Worm (Caenorhabditis elegans) whole organism, L4 larva: ENCODE measurements around the gene bath-42.

Experiments used
- F49E8.2 ChIP-seq: sonication (generic microtip); optimal IDR thresholded peaks from 2 replicates; lab custom pipeline; 2016; ENCODE audit warnings: missing compliant biosample characterization, mild to moderate bottlenecking, missing genetic modification characterization, borderline replicate concordance
- aha-1 ChIP-seq: fragments of 150-350 bp; peaks from one replicate; lab custom pipeline; 2014; ENCODE audit warnings: missing biosample characterization, missing genetic modification characterization
- ama-1 ChIP-seq: fragments of 150-350 bp; optimal IDR thresholded peaks from 2 replicates; lab custom pipeline; 2014; ENCODE audit warnings: inconsistent platforms, mixed read lengths
- attf-4 ChIP-seq: sonication (generic microtip); optimal IDR thresholded peaks from 3 replicates; lab custom pipeline; 2017; ENCODE audit warnings: missing biosample characterization, missing genetic modification characterization
- ceh-20 ChIP-seq: fragments of 200-800 bp; sonication (Bioruptor generic); IDR thresholded peaks from 2 replicates; pipeline ENCODE4 v1.3.6; 2022; ENCODE audit warnings: missing genetic modification reagents, missing genetic modification characterization, missing compliant biosample characterization
- ceh-28 ChIP-seq: fragments of 150-350 bp; optimal IDR thresholded peaks from 2 replicates; lab custom pipeline; 2014; ENCODE audit warnings: missing biosample characterization, missing genetic modification reagents, missing genetic modification characterization
- ceh-44 ChIP-seq: fragments of 200-800 bp; sonication (Bioruptor generic); IDR thresholded peaks from 2 replicates; pipeline ENCODE4 v1.3.6; 2022; ENCODE audit warnings: missing genetic modification reagents, missing genetic modification characterization, missing compliant biosample characterization
- cey-2 ChIP-seq: sonication (generic microtip); optimal IDR thresholded peaks from 3 replicates; lab custom pipeline; 2017; ENCODE audit warnings: missing genetic modification characterization, mild to moderate bottlenecking, missing compliant biosample characterization, antibody characterized with exemption, borderline replicate concordance; ENCODE audit not compliant: insufficient read depth
- daf-16 ChIP-seq, 3 experiments: sonication (generic microtip); optimal IDR thresholded peaks; 2 replicates each; lab custom pipeline; 2016 to 2017; ENCODE audit warnings: missing genetic modification characterization in 3 of 3, missing genetic modification reagents in 3 of 3, mild to moderate bottlenecking in 2 of 3, missing compliant biosample characterization in 2 of 3, missing biosample characterization in 1 of 3, moderate library complexity in 1 of 3
- daf-8 ChIP-seq: fragments of 200-800 bp; sonication (Bioruptor generic); IDR thresholded peaks from 2 replicates; pipeline ENCODE4 v1.3.6; 2022; ENCODE audit warnings: missing genetic modification characterization, missing compliant biosample characterization
- dmd-8 ChIP-seq: fragments of 200-800 bp; sonication (Bioruptor generic); IDR thresholded peaks from 2 replicates; pipeline ENCODE4 v1.3.6; 2022; ENCODE audit warnings: missing genetic modification characterization, missing compliant biosample characterization
- dpl-1 ChIP-seq: fragments of 150-350 bp; optimal IDR thresholded peaks from 2 replicates; lab custom pipeline; 2014; ENCODE audit warnings: missing biosample characterization, missing genetic modification reagents, missing genetic modification characterization
- duxl-1 ChIP-seq: sonication (generic microtip); optimal IDR thresholded peaks from 2 replicates; lab custom pipeline; 2016; ENCODE audit warnings: mild to moderate bottlenecking, missing genetic modification characterization, moderate library complexity, missing compliant biosample characterization; ENCODE audit not compliant: poor library complexity
- dve-1 ChIP-seq: sonication (generic microtip); optimal IDR thresholded peaks from 2 replicates; lab custom pipeline; 2017; ENCODE audit warnings: antibody characterized with exemption, mild to moderate bottlenecking, missing genetic modification characterization, missing compliant biosample characterization; ENCODE audit not compliant: insufficient read depth
- egl-27 ChIP-seq: sonication (generic microtip); optimal IDR thresholded peaks from 3 replicates; lab custom pipeline; 2017; ENCODE audit warnings: missing biosample characterization, missing genetic modification reagents, missing genetic modification characterization
- fos-1 ChIP-seq: fragments of 150-350 bp; optimal IDR thresholded peaks from 2 replicates; lab custom pipeline; 2014; ENCODE audit warnings: missing biosample characterization, missing genetic modification characterization
- hlh-11 ChIP-seq: fragments of 200-800 bp; sonication (Bioruptor generic); optimal IDR thresholded peaks from 2 replicates; lab custom pipeline; 2018; ENCODE audit warnings: mild to moderate bottlenecking, missing genetic modification characterization, missing compliant biosample characterization
- hlh-30 ChIP-seq: sonication (generic microtip); optimal IDR thresholded peaks from 2 replicates; lab custom pipeline; 2017; ENCODE audit warnings: antibody characterized with exemption, mild to moderate bottlenecking, missing genetic modification characterization, missing compliant biosample characterization; ENCODE audit not compliant: insufficient read depth
- lim-7 ChIP-seq: fragments of 200-800 bp; sonication (Bioruptor generic); IDR thresholded peaks from 2 replicates; pipeline ENCODE4 v1.3.6; 2022; ENCODE audit warnings: missing genetic modification characterization, missing compliant biosample characterization
- lin-1 ChIP-seq: fragments of 200-800 bp; sonication (Bioruptor generic); IDR thresholded peaks from 2 replicates; pipeline ENCODE4 v1.3.6; 2022; ENCODE audit warnings: missing genetic modification reagents, missing genetic modification characterization, missing compliant biosample characterization
- lsy-2 ChIP-seq, 2 experiments: fragments of 150-350 bp in 1 of 2; sonication (generic microtip) in 1 of 2; optimal IDR thresholded peaks; 2 replicates each; lab custom pipeline; 2014 to 2017; ENCODE audit warnings: missing biosample characterization in 2 of 2, missing genetic modification characterization in 2 of 2
- madf-9 ChIP-seq: fragments of 200-800 bp; sonication (Bioruptor generic); conservative IDR thresholded peaks from 2 replicates; pipeline ENCODE4 v1.3.6; 2022; ENCODE audit warnings: missing genetic modification reagents, missing genetic modification characterization, missing compliant biosample characterization
- mdt-29 ChIP-seq: fragments of 200-800 bp; sonication (Bioruptor generic); IDR thresholded peaks from 2 replicates; pipeline ENCODE4 v1.3.6; 2022; ENCODE audit warnings: missing genetic modification reagents, missing genetic modification characterization, missing compliant biosample characterization
- mxl-3 ChIP-seq: fragments of 200-800 bp; sonication (Bioruptor generic); optimal IDR thresholded peaks from 2 replicates; lab custom pipeline; 2018; ENCODE audit warnings: mild to moderate bottlenecking, missing genetic modification characterization, missing compliant biosample characterization
- nhr-102 ChIP-seq: sonication (generic microtip); optimal IDR thresholded peaks from 2 replicates; lab custom pipeline; 2016; ENCODE audit warnings: mild to moderate bottlenecking, missing genetic modification characterization, moderate library complexity, missing compliant biosample characterization
- nhr-237 ChIP-seq: sonication (generic microtip); optimal IDR thresholded peaks from 2 replicates; lab custom pipeline; 2017; ENCODE audit warnings: missing biosample characterization, missing genetic modification characterization
- nhr-28 ChIP-seq: fragments of 150-350 bp; optimal IDR thresholded peaks from 2 replicates; lab custom pipeline; 2014; ENCODE audit warnings: missing biosample characterization, missing genetic modification characterization
- nhr-48 ChIP-seq: sonication (generic microtip); optimal IDR thresholded peaks from 2 replicates; lab custom pipeline; 2016; ENCODE audit warnings: mild to moderate bottlenecking, missing genetic modification characterization, missing compliant biosample characterization
- nhr-6 ChIP-seq: fragments of 150-350 bp; optimal IDR thresholded peaks from 2 replicates; lab custom pipeline; 2014; ENCODE audit warnings: missing biosample characterization, missing genetic modification characterization
- nhr-77 ChIP-seq: fragments of 150-350 bp; optimal IDR thresholded peaks from 2 replicates; lab custom pipeline; 2014; ENCODE audit warnings: missing biosample characterization, missing genetic modification characterization
- pha-4 ChIP-seq, 2 experiments: fragments of 150-350 bp in 1 of 2; fragments of 200-800 bp in 1 of 2; sonication (Bioruptor generic) in 1 of 2; IDR thresholded peaks in 1 of 2; optimal IDR thresholded peaks in 1 of 2; 2 replicates each; pipeline versions ENCODE4 v1.3.6 to Lab custom; 2014 to 2022; ENCODE audit warnings: missing genetic modification characterization in 2 of 2, missing genetic modification reagents in 2 of 2, missing biosample characterization in 1 of 2, missing compliant biosample characterization in 1 of 2
- skn-1 ChIP-seq: fragments of 150-350 bp; optimal IDR thresholded peaks from 2 replicates; lab custom pipeline; 2014; ENCODE audit warnings: missing biosample characterization, missing genetic modification characterization
- snpc-1.2 ChIP-seq: fragments of 200-800 bp; sonication (Bioruptor generic); IDR thresholded peaks from 2 replicates; pipeline ENCODE4 v1.3.6; 2022; ENCODE audit warnings: missing genetic modification reagents, missing genetic modification characterization, missing compliant biosample characterization
- tag-97 ChIP-seq: fragments of 200-800 bp; sonication (Bioruptor generic); IDR thresholded peaks from 2 replicates; pipeline ENCODE4 v1.3.6; 2022; ENCODE audit warnings: missing genetic modification characterization, missing compliant biosample characterization
- unc-39 ChIP-seq: sonication (generic microtip); optimal IDR thresholded peaks from 2 replicates; lab custom pipeline; 2017; ENCODE audit warnings: missing biosample characterization, missing genetic modification characterization
- unc-62 ChIP-seq, 3 experiments: fragments of 150-350 bp in 1 of 3; sonication (generic microtip); optimal IDR thresholded peaks in 2 of 3; peaks in 1 of 3; 1 replicate in 1 of 3; 2 replicates in 2 of 3; lab custom pipeline; 2014 to 2017; ENCODE audit warnings: missing biosample characterization in 3 of 3, missing genetic modification characterization in 3 of 3, missing genetic modification reagents in 3 of 3, missing genotype in 1 of 3
- zfp-2 ChIP-seq: sonication (generic microtip); optimal IDR thresholded peaks from 2 replicates; lab custom pipeline; 2016; ENCODE audit warnings: mild to moderate bottlenecking, missing genetic modification characterization, missing compliant biosample characterization
- ztf-7 ChIP-seq: fragments of 150-350 bp; optimal IDR thresholded peaks from 2 replicates; lab custom pipeline; 2014; ENCODE audit warnings: missing biosample characterization, missing genetic modification characterization

The bath-42 gene

ce11 chrIII:8137777-8138176 lies 25.4 kb downstream of the bath-42 start, which contains the start of gene hsp-12.2:
Gene hsp-12.2, plus strand, starts transcription at chrIII:8138077.
- TF ChIP-seq ceh-20 (GFP tag; lab: Robert Waterston, UW) (no peak), nhr-48 (no peak), nhr-237 (tag; lab: Kevin White, UChicago) (no peak), mdt-29 (GFP tag; lab: Robert Waterston, UW) (no peak), dve-1 (tag; lab: Kevin White, UChicago) (no peak), unc-39 (tag; lab: Kevin White, UChicago) (no peak), attf-4 (tag; lab: Kevin White, UChicago) (no peak), dmd-8 (GFP tag; lab: Robert Waterston, UW) (no peak), egl-27 (tag; lab: Kevin White, UChicago) (no peak), nhr-77 (tag; lab: Kevin White, UChicago) (no peak), tag-97 (no peak), daf-8 (GFP tag; lab: Robert Waterston, UW) (no peak), skn-1 (tag; lab: Kevin White, UChicago) (no peak), lin-1 (GFP tag; lab: Robert Waterston, UW) (no peak), snpc-1.2 (GFP tag; lab: Robert Waterston, UW) (no peak), dpl-1 (GFP tag; lab: Kevin White, UChicago) (no peak), hlh-11 (tag; lab: Kevin White, UChicago) (no peak), ceh-44 (no peak)
- TF ChIP-seq, all 104 proteins: peak for 0

- TF ChIP-seq lim-7 (GFP tag; lab: Robert Waterston, UW), result no peak
- TF ChIP-seq zfp-2, result no peak
- TF ChIP-seq cey-2 (tag; lab: Kevin White, UChicago), result no peak
- peak; percentile 43 for TF ChIP-seq dve-1 (tag; lab: Kevin White, UChicago)
- peak; percentile 51; the same call in 1 of the 2 replicates for TF ChIP-seq pha-4 (GFP tag; IDR thresholded peaks at IDR 0.05; lab: Robert Waterston, UW)
- peak; percentile 78 for TF ChIP-seq pha-4 (tag; optimal IDR thresholded peaks at IDR 0.05; lab: Kevin White, UChicago)
- no peak for TF ChIP-seq egl-27 (tag; lab: Kevin White, UChicago)
- TF ChIP-seq lsy-2 (tag; optimal IDR thresholded peaks at IDR 0.05; lab: Kevin White, UChicago), result peak in 1 of 2 experiments; percentile 12
- peak; percentile 4 for TF ChIP-seq nhr-102 (tag; lab: Kevin White, UChicago)
- peak; percentile 51 for TF ChIP-seq ama-1 (lab: Kevin White, UChicago)
- TF ChIP-seq nhr-48, result no peak
- no peak for TF ChIP-seq ztf-7 (tag; lab: Kevin White, UChicago)
- no peak for TF ChIP-seq fos-1 (tag; lab: Kevin White, UChicago)
- peak in 1 of 2 experiments; percentile 86 for TF ChIP-seq unc-62 (GFP tag; optimal IDR thresholded peaks at IDR 0.05 in 1 of 2; lab: Kevin White, UChicago)
- TF ChIP-seq unc-62 (tag; optimal IDR thresholded peaks at IDR 0.05; lab: Kevin White, UChicago), result no peak
- TF ChIP-seq hlh-30 (tag; lab: Kevin White, UChicago), result peak; percentile 14
- TF ChIP-seq aha-1, result peak; percentile 89
- no peak for TF ChIP-seq duxl-1 (tag; lab: Kevin White, UChicago)
- TF ChIP-seq daf-16 (GFP tag; optimal IDR thresholded peaks at IDR 0.05; lab: Kevin White, UChicago), result no peak
- peak; percentile 40 for TF ChIP-seq daf-16 (tag; optimal IDR thresholded peaks at IDR 0.05; lab: Kevin White, UChicago)
- no peak for TF ChIP-seq daf-8 (GFP tag; lab: Robert Waterston, UW)
These were observed 26.6 kb downstream of the bath-42 start for ce11 chrIII:8136517-8137099.

ce11 chrIII:8133346-8133745 lies 29.8 kb downstream of the bath-42 start, which contains the start of gene C14B9.2:
Gene C14B9.2, plus strand, starts transcription at chrIII:8133665.
- TF ChIP-seq lsy-2 (tag; optimal IDR thresholded peaks at IDR 0.05; lab: Kevin White, UChicago) (peak in 1 of 2 experiments; percentile 16), ceh-28 (tag; lab: Kevin White, UChicago) (no peak), F49E8.2 (tag; lab: Kevin White, UChicago) (no peak), daf-8 (GFP tag; lab: Robert Waterston, UW) (no peak), unc-62 (GFP tag; optimal IDR thresholded peaks at IDR 0.05 in 1 of 2; lab: Kevin White, UChicago) (no peak), unc-62 (tag; optimal IDR thresholded peaks at IDR 0.05; lab: Kevin White, UChicago) (no peak), madf-9 (no peak), mxl-3 (peak; percentile 75), nhr-237 (tag; lab: Kevin White, UChicago) (no peak), aha-1 (no peak), nhr-6 (tag; lab: Kevin White, UChicago) (no peak), snpc-1.2 (GFP tag; lab: Robert Waterston, UW) (no peak), ceh-20 (GFP tag; lab: Robert Waterston, UW) (no peak), daf-16 (GFP tag; optimal IDR thresholded peaks at IDR 0.05; lab: Kevin White, UChicago) (no peak), daf-16 (tag; optimal IDR thresholded peaks at IDR 0.05; lab: Kevin White, UChicago) (peak; percentile 78), nhr-28 (peak; percentile 54)
- TF ChIP-seq, all 104 proteins: peak for 4
